Worm (Caenorhabditis elegans): ENCODE data around the gene clec-247.
"Not testable (repeated sequence)": the region's sequence is repeated elsewhere in the genome, so short reads cannot be mapped to it uniquely, and the experiment has no call there.

Gene clec-247

ce11 chrV:18290642-18291041 is 7.9 kb downstream of the clec-247 start, which contains the start of gene Y51A2A.4:
TSS of gene Y51A2A.4 (plus strand) at chrV:18290942.
- TF ChIP-seq ets-4 (tag; optimal IDR thresholded peaks at IDR 0.05) = no peak
- TF ChIP-seq mec-3 (tag; optimal IDR thresholded peaks at IDR 0.05; ENCODE audit: borderline replicate concordance) = no peak
- no peak for TF ChIP-seq ceh-24 (tag; optimal IDR thresholded peaks at IDR 0.05)
- no peak for TF ChIP-seq pha-2 (tag; optimal IDR thresholded peaks at IDR 0.05)
- TF ChIP-seq dmd-4 (tag; optimal IDR thresholded peaks at IDR 0.05; ENCODE audit: borderline replicate concordance) = no peak
- TF ChIP-seq unc-55 (GFP tag; optimal IDR thresholded peaks at IDR 0.05) = no peak

ce11 chrV:18292295-18292694 is 9.6 kb downstream of the clec-247 start, which contains the start of gene Y51A2A.12:
TSS of gene Y51A2A.12 (plus strand) at chrV:18292595.
- TF ChIP-seq dve-1 (tag; optimal IDR thresholded peaks at IDR 0.05) = no peak
- no peak for TF ChIP-seq pax-1 (tag; optimal IDR thresholded peaks at IDR 0.05)
- no peak for TF ChIP-seq dmd-4 (tag; optimal IDR thresholded peaks at IDR 0.05; ENCODE audit: borderline replicate concordance)
- no peak for TF ChIP-seq ceh-31 (tag; optimal IDR thresholded peaks at IDR 0.05)
- no peak for TF ChIP-seq nhr-232 (tag; optimal IDR thresholded peaks at IDR 0.05)
- no peak for TF ChIP-seq ztf-16 (tag; optimal IDR thresholded peaks at IDR 0.05)

ce11 chrV:18298506-18298905 is 15.8 kb downstream of the clec-247 start, which contains the start of gene Y51A2A.5:
TSS of gene Y51A2A.5 (plus strand) at chrV:18298806.
- TF ChIP-seq nfya-1 (tag; optimal IDR thresholded peaks at IDR 0.05) (no peak), K02D7.2 (tag; optimal IDR thresholded peaks at IDR 0.05) (no peak), syd-9 (tag; optimal IDR thresholded peaks at IDR 0.05) (no peak), elt-4 (tag; optimal IDR thresholded peaks at IDR 0.05) (no peak), dve-1 (tag; optimal IDR thresholded peaks at IDR 0.05) (no peak), fax-1 (tag; optimal IDR thresholded peaks at IDR 0.05) (no peak), F13H6.1 (tag; optimal IDR thresholded peaks at IDR 0.05) (no peak), gmeb-2 (tag; optimal IDR thresholded peaks at IDR 0.05) (no peak), zip-5 (tag; optimal IDR thresholded peaks at IDR 0.05) (no peak), ama-1 (optimal IDR thresholded peaks at IDR 0.05) (no peak)

- TF ChIP-seq fax-1 (tag; optimal IDR thresholded peaks at IDR 0.05) (no peak), ama-1 (optimal IDR thresholded peaks at IDR 0.05) (no peak), ceh-14 (tag; optimal IDR thresholded peaks at IDR 0.05) (no peak), pha-2 (tag; optimal IDR thresholded peaks at IDR 0.05) (no peak), nfya-1 (tag; optimal IDR thresholded peaks at IDR 0.05) (no peak), C38D4.7 (GFP tag; optimal IDR thresholded peaks at IDR 0.05) (no peak), ets-4 (tag; optimal IDR thresholded peaks at IDR 0.05) (no peak), F13H6.1 (tag; optimal IDR thresholded peaks at IDR 0.05) (no peak), lim-6 (tag; optimal IDR thresholded peaks at IDR 0.05) (no peak), ceh-2 (tag; optimal IDR thresholded peaks at IDR 0.05) (no peak), ceh-30 (tag; optimal IDR thresholded peaks at IDR 0.05) (no peak), sdc-2 (tag; optimal IDR thresholded peaks at IDR 0.05) (no peak), fkh-10 (GFP tag; optimal IDR thresholded peaks at IDR 0.05) (no peak), hlh-30 (tag; optimal IDR thresholded peaks at IDR 0.05; ENCODE audit: insufficient read depth) (no peak), lin-11 (tag; optimal IDR thresholded peaks at IDR 0.05) (no peak)
Measured at ce11 chrV:18299313-18299712, 16.6 kb downstream of the clec-247 start.

- TF ChIP-seq tbx-7 (tag; optimal IDR thresholded peaks at IDR 0.05); hlh-30 (tag; optimal IDR thresholded peaks at IDR 0.05; ENCODE audit: insufficient read depth); pax-1 (tag; optimal IDR thresholded peaks at IDR 0.05): not testable (repeated sequence)
Measured at ce11 chrV:18302414-18302813, 19.7 kb downstream of the clec-247 start, which contains the start of gene Y51A2A.6. TSS of gene Y51A2A.6 (plus strand) at chrV:18302714.

- TF ChIP-seq ahr-1 (tag; optimal IDR thresholded peaks at IDR 0.05) = no peak
- no peak for TF ChIP-seq odd-2 (tag; optimal IDR thresholded peaks at IDR 0.05)
- TF ChIP-seq madf-2 (tag; optimal IDR thresholded peaks at IDR 0.05) = no peak
- no peak for TF ChIP-seq sox-4 (tag; optimal IDR thresholded peaks at IDR 0.05)
- no peak for TF ChIP-seq unc-42 (tag; optimal IDR thresholded peaks at IDR 0.05)
- TF ChIP-seq lin-11 (tag; optimal IDR thresholded peaks at IDR 0.05) = no peak
- TF ChIP-seq elt-4 (tag; optimal IDR thresholded peaks at IDR 0.05) = no peak
- TF ChIP-seq ceh-34 (tag; optimal IDR thresholded peaks at IDR 0.05) = no peak
- TF ChIP-seq hlh-8 (tag; optimal IDR thresholded peaks at IDR 0.05) = no peak
- no peak for TF ChIP-seq nhr-11 (tag; optimal IDR thresholded peaks at IDR 0.05)
- TF ChIP-seq pha-4 (tag; optimal IDR thresholded peaks at IDR 0.05) = no peak
- TF ChIP-seq ceh-14 (tag; optimal IDR thresholded peaks at IDR 0.05) = no peak
- no peak for TF ChIP-seq ceh-18 (tag; optimal IDR thresholded peaks at IDR 0.05)
- TF ChIP-seq pat-9 (tag; optimal IDR thresholded peaks at IDR 0.05) = no peak
- no peak for TF ChIP-seq fkh-10 (GFP tag; optimal IDR thresholded peaks at IDR 0.05)
- TF ChIP-seq pqm-1 (tag; optimal IDR thresholded peaks at IDR 0.05) = no peak
- TF ChIP-seq pax-1 (tag; optimal IDR thresholded peaks at IDR 0.05) = no peak
- no peak for TF ChIP-seq lim-6 (tag; optimal IDR thresholded peaks at IDR 0.05)
- no peak for TF ChIP-seq pha-2 (tag; optimal IDR thresholded peaks at IDR 0.05)
Measured at ce11 chrV:18318312-18318711, 35.6 kb downstream of the clec-247 start, which contains the start of gene fbxb-119. TSS of gene fbxb-119 (plus strand) at chrV:18318612.
